Fruit fly (Drosophila melanogaster) whole organism, embryonic: ENCODE measurements around the gene CIA30.

Source experiments
- Abd-B ChIP-seq: fragments of 200-800 bp; sonication (Bioruptor generic); optimal IDR thresholded peaks from 2 replicates; lab custom pipeline; 2018; ENCODE audit warnings: missing biosample characterization, mild to moderate bottlenecking, missing genetic modification characterization, moderate library complexity
- Adf1 ChIP-seq: fragments of 200-800 bp; sonication (Bioruptor generic); IDR thresholded peaks from 2 replicates; pipeline ENCODE4 v1.3.6; 2022; ENCODE audit warnings: missing biosample characterization, missing genetic modification characterization
- Atf3 ChIP-seq: fragments of 200-800 bp; sonication (Bioruptor generic); optimal IDR thresholded peaks from 3 replicates; lab custom pipeline; 2016; ENCODE audit warnings: missing biosample characterization, missing genetic modification characterization
- BtbVII ChIP-seq: fragments of 200-800 bp; sonication (Bioruptor generic); optimal IDR thresholded peaks from 3 replicates; lab custom pipeline; 2017; ENCODE audit warnings: missing biosample characterization, mild to moderate bottlenecking, missing genetic modification characterization
- CG10543 ChIP-seq: fragments of 200-800 bp; sonication (Bioruptor generic); optimal IDR thresholded peaks from 3 replicates; lab custom pipeline; 2017; ENCODE audit warnings: missing biosample characterization, mild to moderate bottlenecking, missing genetic modification characterization, moderate library complexity
- CG11504 ChIP-seq: fragments of 200-800 bp; sonication (Bioruptor generic); optimal IDR thresholded peaks from 3 replicates; lab custom pipeline; 2019; ENCODE audit warnings: missing biosample characterization, mild to moderate bottlenecking, missing genetic modification characterization, moderate library complexity
- CG12071 ChIP-seq: fragments of 200-800 bp; sonication (Bioruptor generic); optimal IDR thresholded peaks from 3 replicates; lab custom pipeline; 2018; ENCODE audit warnings: missing biosample characterization, mild to moderate bottlenecking, missing genetic modification characterization
- CG13296 ChIP-seq: fragments of 200-800 bp; sonication (Bioruptor generic); optimal IDR thresholded peaks from 3 replicates; lab custom pipeline; 2018; ENCODE audit warnings: missing biosample characterization, mild to moderate bottlenecking, missing genetic modification characterization
- CG1529 ChIP-seq: fragments of 200-800 bp; sonication (Bioruptor generic); optimal IDR thresholded peaks from 3 replicates; lab custom pipeline; 2018; ENCODE audit warnings: missing biosample characterization, missing genetic modification characterization
- CG17612 ChIP-seq: fragments of 200-800 bp; sonication (Bioruptor generic); IDR thresholded peaks from 2 replicates; pipeline ENCODE4 v1.3.6; 2022; ENCODE audit warnings: missing biosample characterization, missing genetic modification characterization
- CG18599 ChIP-seq: fragments of 200-800 bp; sonication (Bioruptor generic); optimal IDR thresholded peaks from 3 replicates; lab custom pipeline; 2017; ENCODE audit warnings: missing biosample characterization, missing genetic modification characterization, mild to moderate bottlenecking, moderate library complexity, missing genetic modification reagents
- CG18619 ChIP-seq: fragments of 200-800 bp; sonication (Bioruptor generic); optimal IDR thresholded peaks from 3 replicates; lab custom pipeline; 2017; ENCODE audit warnings: missing biosample characterization, mild to moderate bottlenecking, missing genetic modification characterization
- CG30020 ChIP-seq: fragments of 200-800 bp; optimal IDR thresholded peaks from 2 replicates; lab custom pipeline; 2019; ENCODE audit warnings: missing biosample characterization, mild to moderate bottlenecking, missing genetic modification characterization, moderate library complexity
- CG5953 ChIP-seq: fragments of 200-800 bp; sonication (Bioruptor generic); IDR thresholded peaks from 2 replicates; pipeline ENCODE4 v1.3.6; 2022; ENCODE audit warnings: missing biosample characterization, missing genetic modification characterization
- CG6254 ChIP-seq: fragments of 200-800 bp; sonication (Bioruptor generic); optimal IDR thresholded peaks from 3 replicates; lab custom pipeline; 2017; ENCODE audit warnings: mild to moderate bottlenecking, missing biosample characterization, missing genetic modification reagents, missing genetic modification characterization
- CG7987 ChIP-seq: fragments of 200-800 bp; sonication (Bioruptor generic); optimal IDR thresholded peaks from 2 replicates; lab custom pipeline; 2018; ENCODE audit warnings: missing biosample characterization, mild to moderate bottlenecking, missing genetic modification characterization, moderate library complexity
- D19B ChIP-seq: fragments of 200-800 bp; sonication (Bioruptor generic); optimal IDR thresholded peaks from 2 replicates; lab custom pipeline; 2017; ENCODE audit warnings: missing biosample characterization, mild to moderate bottlenecking, missing genetic modification characterization
- Deaf1 ChIP-seq: fragments of 200-800 bp; optimal IDR thresholded peaks from 3 replicates; lab custom pipeline; 2019; ENCODE audit warnings: missing biosample characterization, mild to moderate bottlenecking, missing genetic modification characterization, moderate library complexity
- Doc3 ChIP-seq: fragments of 200-800 bp; sonication (Bioruptor generic); IDR thresholded peaks from 3 replicates; pipeline ENCODE4 v1.3.6; 2022; ENCODE audit warnings: missing biosample characterization, missing genetic modification characterization; ENCODE audit not compliant: partially characterized antibody
- Dp ChIP-seq: fragments of 200-800 bp; sonication (Bioruptor generic); optimal IDR thresholded peaks from 2 replicates; lab custom pipeline; 2018; ENCODE audit warnings: missing biosample characterization, mild to moderate bottlenecking, missing genetic modification characterization, moderate library complexity
- Fer2 ChIP-seq: fragments of 200-800 bp; sonication (Bioruptor generic); optimal IDR thresholded peaks from 2 replicates; lab custom pipeline; 2018; ENCODE audit warnings: missing biosample characterization, mild to moderate bottlenecking, missing genetic modification characterization, moderate library complexity
- HHEX ChIP-seq: fragments of 200-800 bp; sonication (Bioruptor generic); optimal IDR thresholded peaks from 3 replicates; lab custom pipeline; 2017; ENCODE audit warnings: missing biosample characterization, mild to moderate bottlenecking, missing genetic modification characterization, missing genetic modification reagents
- Hr39 ChIP-seq: fragments of >200 bp; optimal IDR thresholded peaks from 2 replicates; lab custom pipeline; 2017
- Nf-YA ChIP-seq: fragments of 200-800 bp; sonication (Bioruptor generic); IDR thresholded peaks from 2 replicates; pipeline ENCODE4 v1.3.6; 2022; ENCODE audit warnings: missing biosample characterization, missing genetic modification characterization
- Pdp1 ChIP-seq, 2 experiments: fragments of 200-800 bp; sonication (Bioruptor generic); optimal IDR thresholded peaks; 3 replicates each; lab custom pipeline; 2016; ENCODE audit warnings: missing biosample characterization in 2 of 2, missing genetic modification characterization in 2 of 2, mild to moderate bottlenecking in 1 of 2, moderate library complexity in 1 of 2
- Side ChIP-seq: fragments of 200-800 bp; sonication (Bioruptor generic); optimal IDR thresholded peaks from 2 replicates; lab custom pipeline; 2016; ENCODE audit warnings: missing biosample characterization, missing genetic modification characterization
- Sox102F ChIP-seq: fragments of 200-800 bp; sonication (Bioruptor generic); optimal IDR thresholded peaks from 2 replicates; lab custom pipeline; 2018; ENCODE audit warnings: missing biosample characterization, mild to moderate bottlenecking, missing genetic modification characterization, moderate library complexity
- Vsx1 ChIP-seq: fragments of 200-800 bp; sonication (Bioruptor generic); optimal IDR thresholded peaks from 2 replicates; lab custom pipeline; 2017; ENCODE audit warnings: missing biosample characterization, mild to moderate bottlenecking, missing genetic modification characterization, missing genetic modification reagents
- ac ChIP-seq: fragments of 200-800 bp; sonication (Bioruptor generic); optimal IDR thresholded peaks from 3 replicates; lab custom pipeline; 2017; ENCODE audit warnings: missing biosample characterization, mild to moderate bottlenecking, missing genetic modification characterization
- amos ChIP-seq: fragments of 200-800 bp; sonication (Bioruptor generic); IDR thresholded peaks from 2 replicates; pipeline ENCODE4 v1.3.6; 2022; ENCODE audit warnings: missing biosample characterization, missing genetic modification characterization; ENCODE audit not compliant: partially characterized antibody
- ash1 ChIP-seq: fragments of 200-800 bp; sonication (Bioruptor generic); optimal IDR thresholded peaks from 2 replicates; lab custom pipeline; 2018; ENCODE audit warnings: missing biosample characterization, mild to moderate bottlenecking, missing genetic modification characterization
- ato ChIP-seq: fragments of 200-800 bp; sonication (Bioruptor generic); IDR thresholded peaks from 2 replicates; pipeline ENCODE4 v1.3.6; 2022; ENCODE audit warnings: missing biosample characterization, missing genetic modification characterization; ENCODE audit not compliant: partially characterized antibody
- chinmo ChIP-seq: fragments of 200-800 bp; sonication (Bioruptor generic); IDR thresholded peaks from 4 replicates; pipeline ENCODE4 v1.3.6; 2022; ENCODE audit warnings: missing biosample characterization, missing genetic modification characterization; ENCODE audit not compliant: partially characterized antibody
- ci ChIP-seq: fragments of 200-800 bp; sonication (Bioruptor generic); IDR thresholded peaks from 3 replicates; pipeline ENCODE4 v1.3.6; 2022; ENCODE audit warnings: missing biosample characterization, missing genetic modification characterization
- fru ChIP-seq: fragments of >200 bp; optimal IDR thresholded peaks from 2 replicates; lab custom pipeline; 2017
- knrl ChIP-seq: fragments of 200-800 bp; sonication (Bioruptor generic); IDR thresholded peaks from 3 replicates; pipeline ENCODE4 v1.3.6; 2022; ENCODE audit warnings: missing biosample characterization, missing genetic modification characterization; ENCODE audit not compliant: partially characterized antibody
- maf-S ChIP-seq: fragments of 200-800 bp; sonication (Bioruptor generic); optimal IDR thresholded peaks from 2 replicates; lab custom pipeline; 2016; ENCODE audit warnings: missing biosample characterization, missing genetic modification characterization
- onecut ChIP-seq: fragments of 200-800 bp; sonication (Bioruptor generic); IDR thresholded peaks from 2 replicates; pipeline ENCODE4 v1.3.6; 2022; ENCODE audit warnings: missing biosample characterization, missing genetic modification characterization
- pfk ChIP-seq: fragments of 200-800 bp; sonication (Bioruptor generic); optimal IDR thresholded peaks from 2 replicates; lab custom pipeline; 2018; ENCODE audit warnings: missing biosample characterization, mild to moderate bottlenecking, missing genetic modification characterization, moderate library complexity
- schlank ChIP-seq: fragments of 200-800 bp; sonication (Bioruptor generic); optimal IDR thresholded peaks from 2 replicates; lab custom pipeline; 2018; ENCODE audit warnings: missing biosample characterization, mild to moderate bottlenecking, missing genetic modification characterization
- sens-2 ChIP-seq: fragments of 200-800 bp; sonication (Bioruptor generic); IDR thresholded peaks from 2 replicates; pipeline ENCODE4 v1.3.6; 2022; ENCODE audit warnings: missing biosample characterization, missing genetic modification characterization
- seq ChIP-seq: fragments of 200-800 bp; sonication (Bioruptor generic); IDR thresholded peaks from 2 replicates; pipeline ENCODE4 v1.3.6; 2022; ENCODE audit warnings: missing biosample characterization, missing genetic modification characterization
- sob ChIP-seq: fragments of 200-800 bp; sonication (Bioruptor generic); IDR thresholded peaks from 2 replicates; pipeline ENCODE4 v1.3.6; 2022; ENCODE audit warnings: missing biosample characterization, missing genetic modification characterization
- tin ChIP-seq: fragments of 200-800 bp; sonication (Bioruptor generic); optimal IDR thresholded peaks from 3 replicates; lab custom pipeline; 2016; ENCODE audit warnings: missing biosample characterization, missing genetic modification characterization
- trem ChIP-seq: fragments of 200-800 bp; optimal IDR thresholded peaks from 3 replicates; lab custom pipeline; 2019; ENCODE audit warnings: missing biosample characterization, mild to moderate bottlenecking, missing genetic modification characterization, moderate library complexity
- tup ChIP-seq: fragments of 200-800 bp; sonication (Bioruptor generic); optimal IDR thresholded peaks from 2 replicates; lab custom pipeline; 2016; ENCODE audit warnings: missing biosample characterization, mild to moderate bottlenecking, missing genetic modification characterization, moderate library complexity
- vvl ChIP-seq: fragments of 200-800 bp; sonication (Bioruptor generic); IDR thresholded peaks from 2 replicates; pipeline ENCODE4 v1.3.6; 2022; ENCODE audit warnings: missing biosample characterization, missing genetic modification characterization
- wek ChIP-seq: fragments of 200-800 bp; sonication (Bioruptor generic); optimal IDR thresholded peaks from 3 replicates; lab custom pipeline; 2018; ENCODE audit warnings: missing biosample characterization, mild to moderate bottlenecking, missing genetic modification characterization, moderate library complexity
- wor ChIP-seq: fragments of 200-800 bp; sonication (Bioruptor generic); IDR thresholded peaks from 2 replicates; pipeline ENCODE4 v1.3.6; 2022; ENCODE audit warnings: missing biosample characterization, missing genetic modification characterization
- z ChIP-seq: fragments of 200-800 bp; sonication (Bioruptor generic); IDR thresholded peaks from 3 replicates; pipeline ENCODE4 v1.3.6; 2022; ENCODE audit warnings: missing biosample characterization, missing genetic modification characterization

The CIA30 gene

DNA sequence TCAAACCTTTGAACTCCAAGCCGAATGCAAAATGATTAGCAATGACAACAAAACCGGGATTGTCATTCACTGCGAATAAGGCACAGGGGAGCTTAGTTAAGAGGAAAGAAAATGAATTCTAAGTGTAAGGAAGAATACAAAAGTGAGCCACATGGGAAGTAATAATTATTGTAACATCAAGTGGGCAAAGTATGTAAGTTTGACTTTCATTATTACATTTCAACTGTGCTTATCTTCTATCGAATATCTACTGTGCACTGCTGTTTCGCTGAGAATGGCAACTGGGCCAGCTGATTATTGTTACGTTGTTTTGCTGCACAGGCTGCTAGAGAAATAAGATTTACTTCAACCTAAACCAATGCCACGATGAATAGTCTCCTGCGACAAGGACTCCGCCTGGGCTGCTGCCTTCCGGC lies at the start of gene CIA30, which contains the start of gene CG7601 (continued):
- TF ChIP-seq CG11504 (tag; lab: Kevin White, UChicago) (peak; percentile 97), trem (tag; lab: Kevin White, UChicago) (peak; percentile 95), tin (GFP tag; lab: Kevin White, UChicago) (peak; percentile 99), CG1529 (GFP tag; lab: Kevin White, UChicago) (peak; percentile 92), schlank (tag; lab: Kevin White, UChicago) (peak; percentile 97), D19B (GFP tag; lab: Kevin White, UChicago) (peak; percentile 93), Vsx1 (GFP tag; lab: Kevin White, UChicago) (peak; percentile 92), sens-2 (GFP tag; lab: Robert Waterston, UW) (peak; percentile 100), CG7987 (GFP tag; lab: Kevin White, UChicago) (peak; percentile 95), CG12071 (peak; percentile 98), sob (GFP tag; lab: Robert Waterston, UW) (peak; percentile 100), CG17612 (GFP tag; lab: Robert Waterston, UW) (peak; percentile 100), Fer2 (tag; lab: Kevin White, UChicago) (peak; percentile 99), Sox102F (GFP tag; lab: Kevin White, UChicago) (peak; percentile 96), chinmo (0 out of 4 replicates have a peak, but pooled peaks have one; percentile 39), Side (peak; percentile 99), wek (GFP tag; lab: Kevin White, UChicago) (peak; percentile 92), Atf3 (GFP tag; lab: Kevin White, UChicago) (peak; percentile 97), fru (lab: Kevin White, UChicago) (no peak), tup (GFP tag; lab: Kevin White, UChicago) (peak; percentile 97), Doc3 (GFP tag; lab: Robert Waterston, UW) (no peak), Adf1 (GFP tag; lab: Robert Waterston, UW) (peak; percentile 93), pfk (GFP tag; lab: Kevin White, UChicago) (peak; percentile 72), ac (GFP tag; lab: Kevin White, UChicago) (peak; percentile 78), Deaf1 (tag; lab: Kevin White, UChicago) (no peak), CG6254 (GFP tag; lab: Kevin White, UChicago) (peak; percentile 93), knrl (GFP tag; lab: Robert Waterston, UW) (0 out of 3 replicates have a peak, but pooled peaks have one; percentile 41), vvl (peak; percentile 100), Abd-B (peak; percentile 100), BtbVII (GFP tag; lab: Kevin White, UChicago) (peak; percentile 96), ash1 (GFP tag; lab: Kevin White, UChicago) (peak; percentile 94), amos (no peak; the same call in 1 of the 2 replicates), CG13296 (GFP tag; lab: Kevin White, UChicago) (peak; percentile 97), z (GFP tag; lab: Robert Waterston, UW) (peak; percentile 90), CG5953 (peak; percentile 100), CG18599 (GFP tag; lab: Kevin White, UChicago) (peak; percentile 98), maf-S (GFP tag; lab: Kevin White, UChicago) (peak; percentile 98), Hr39 (lab: Kevin White, UChicago) (no peak), Nf-YA (GFP tag; lab: Robert Waterston, UW) (peak; percentile 100), HHEX (GFP tag; lab: Kevin White, UChicago) (peak; percentile 98), seq (GFP tag; lab: Robert Waterston, UW) (peak; percentile 100), CG30020 (tag; lab: Kevin White, UChicago) (peak; percentile 85), Pdp1 (GFP tag; optimal IDR thresholded peaks at IDR 0.05; lab: Kevin White, UChicago) (peak; percentile 99), Dp (GFP tag; lab: Kevin White, UChicago) (peak; percentile 20), CG10543 (GFP tag; lab: Kevin White, UChicago) (peak; percentile 98), onecut (GFP tag; lab: Robert Waterston, UW) (peak; percentile 99), ci (GFP tag; lab: Robert Waterston, UW) (peak; percentile 100), wor (GFP tag; lab: Robert Waterston, UW) (peak; percentile 99), ato (GFP tag; lab: Robert Waterston, UW) (peak; percentile 63; the same call in 1 of the 2 replicates), CG18619 (GFP tag; lab: Kevin White, UChicago) (peak; percentile 96)
